Worm (Caenorhabditis elegans): ENCODE results near the gene C34D4.4.

The C34D4.4 gene

DNA sequence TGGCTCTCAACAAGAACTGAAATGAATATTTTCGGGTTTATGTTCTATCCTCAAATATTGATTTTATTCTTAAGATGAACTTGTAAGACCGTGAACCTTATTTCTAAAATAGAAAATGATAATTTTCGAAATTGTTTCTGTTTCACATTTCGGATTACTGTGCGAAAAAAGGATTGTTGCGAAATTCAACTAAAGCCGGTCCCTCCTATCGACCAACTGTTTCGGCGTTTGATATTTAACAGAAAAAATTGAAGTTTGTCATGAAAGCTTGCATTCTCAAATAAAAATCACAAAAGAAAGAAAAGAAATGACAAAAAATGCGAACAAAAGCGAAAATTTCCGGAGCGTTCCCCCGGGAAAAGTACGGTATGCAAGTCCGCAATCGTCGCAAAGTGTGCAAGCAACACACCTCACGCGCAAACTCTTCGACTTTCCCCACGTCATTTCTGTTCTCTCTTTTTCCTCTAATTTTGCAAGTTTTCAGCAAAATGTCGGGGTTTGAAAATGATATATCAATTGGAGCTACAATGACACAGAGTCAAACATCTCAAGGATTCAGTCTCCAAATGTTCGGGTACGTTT lies at the start of gene C34D4.4:
TSS of gene C34D4.4 (plus strand) at position 342 of the 582 bp plus-strand sequence.
- TF ChIP-seq unc-62 (GFP tag; optimal IDR thresholded peaks at IDR 0.05), result no peak

DNA sequence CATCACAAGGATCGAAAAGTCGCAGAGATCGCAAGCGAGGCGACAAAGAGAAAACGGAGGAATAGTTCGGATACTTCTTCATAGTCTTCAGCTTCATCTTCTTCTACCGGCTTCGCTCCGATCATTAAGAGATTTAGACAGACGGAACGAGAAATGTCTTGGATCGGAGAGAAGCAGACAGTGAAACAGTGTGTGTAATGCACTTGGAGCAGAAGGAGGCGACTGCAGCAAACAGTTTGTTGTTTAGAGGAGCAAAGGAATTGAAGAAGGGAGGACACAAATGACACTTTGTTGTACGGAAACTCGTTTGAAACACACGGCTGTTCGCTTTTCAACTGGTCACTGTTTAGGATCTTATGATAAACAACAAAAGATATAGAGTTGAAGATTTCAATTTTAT lies 49.8 kb upstream of the C34D4.4 start:
- TF ChIP-seq unc-62 (GFP tag; optimal IDR thresholded peaks at IDR 0.05), result no peak

DNA sequence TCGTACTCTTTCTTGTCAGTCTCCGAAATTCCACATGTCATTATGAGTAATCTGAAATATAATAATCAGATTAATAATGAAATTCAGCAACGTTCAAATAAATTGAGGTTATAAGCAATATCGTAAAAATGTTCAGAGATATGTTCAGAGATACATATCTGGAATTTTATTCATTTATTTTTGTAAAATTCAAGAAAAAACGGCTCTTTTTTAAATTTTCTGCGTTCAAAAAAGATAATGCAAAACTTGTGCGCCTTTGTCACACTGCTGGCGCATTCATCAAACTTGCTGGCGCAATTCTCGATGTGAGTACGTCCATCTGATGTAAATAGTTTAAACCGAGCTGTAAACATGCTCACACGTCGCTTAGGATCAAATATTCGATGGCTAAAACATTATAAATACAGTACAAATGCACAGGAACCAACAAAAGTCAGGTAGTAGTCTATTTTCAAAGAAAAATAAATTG lies 45.9 kb upstream of the C34D4.4 start, which contains the start of the genes rde-8 and ZC477.3:
TSS of gene rde-8 (minus strand) at position 51 of the 469 bp plus-strand sequence.
TSS of gene ZC477.3 (plus strand) at position 282 of the 469 bp plus-strand sequence.
- no peak for TF ChIP-seq unc-62 (GFP tag; optimal IDR thresholded peaks at IDR 0.05)

DNA sequence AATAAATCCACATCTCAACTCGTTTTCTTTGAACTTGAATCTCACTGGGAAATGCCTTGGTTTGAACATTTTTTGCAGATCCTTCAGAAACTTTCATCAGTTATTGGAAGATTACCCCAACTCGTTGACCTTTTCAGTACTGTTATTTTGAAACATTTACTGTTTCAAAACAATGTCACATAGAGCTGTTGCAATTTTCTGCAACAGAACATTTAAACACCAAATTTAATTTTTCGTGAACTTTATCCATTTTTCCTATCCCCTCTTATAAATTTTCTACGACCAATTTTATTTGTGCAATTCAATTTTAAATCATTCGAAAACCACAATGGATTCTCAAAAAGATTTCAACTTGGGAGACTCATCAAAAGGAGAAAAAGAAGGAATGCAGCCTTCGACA lies 41.3 kb upstream of the C34D4.4 start, which contains the start of gene ZC477.2:
TSS of gene ZC477.2 (plus strand) at position 301 of the 400 bp plus-strand sequence.
- no peak for TF ChIP-seq unc-62 (GFP tag; optimal IDR thresholded peaks at IDR 0.05)

DNA sequence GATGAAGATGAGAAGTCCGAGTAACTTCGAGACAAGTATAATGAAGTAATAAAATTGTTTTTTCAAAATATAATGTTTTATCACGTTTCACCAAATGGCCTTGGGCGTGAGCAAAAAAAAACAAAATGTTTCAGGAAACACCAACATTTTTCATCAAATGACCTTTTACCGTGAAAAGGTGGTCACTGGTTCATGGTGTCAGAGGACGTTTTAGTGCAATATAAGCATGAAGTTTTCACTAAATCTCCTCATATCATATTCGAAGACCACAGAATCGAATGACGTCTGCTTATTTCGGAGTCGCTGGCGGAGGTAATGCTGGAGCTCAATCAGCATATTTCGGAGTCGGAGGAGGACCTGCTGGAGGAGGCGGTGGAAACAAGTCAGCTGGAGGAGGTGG lies 37.8 kb upstream of the C34D4.4 start, which contains the start of the genes ZC477.7 and ssq-3:
TSS of gene ZC477.7 (minus strand) at position 101 of the 400 bp plus-strand sequence.
TSS of gene ssq-3 (plus strand) at position 251 of the 400 bp plus-strand sequence.
- no peak for TF ChIP-seq unc-62 (GFP tag; optimal IDR thresholded peaks at IDR 0.05)

DNA sequence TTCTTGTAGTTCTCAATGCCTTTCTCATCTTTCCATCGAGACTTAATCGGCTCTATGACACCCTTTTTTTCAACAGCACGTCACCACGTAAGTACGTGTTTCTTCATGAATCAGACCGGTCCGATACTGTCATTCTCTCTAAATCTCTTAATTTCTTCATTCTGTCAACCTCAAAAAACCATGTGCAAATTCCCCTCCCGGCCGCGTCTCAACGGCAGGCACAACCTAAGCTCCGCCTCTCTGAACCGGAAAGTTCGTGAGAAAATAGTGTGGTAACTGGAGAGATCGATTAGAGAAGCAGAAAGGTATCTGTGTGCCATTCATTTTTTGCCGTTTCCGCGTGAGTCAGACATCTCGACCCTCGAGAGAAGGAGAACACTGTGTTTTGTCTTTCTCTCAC lies 34.6 kb upstream of the C34D4.4 start, which contains the start of gene nas-8:
TSS of gene nas-8 (plus strand) at position 301 of the 400 bp plus-strand sequence.
- TF ChIP-seq unc-62 (GFP tag; optimal IDR thresholded peaks at IDR 0.05), result no peak

DNA sequence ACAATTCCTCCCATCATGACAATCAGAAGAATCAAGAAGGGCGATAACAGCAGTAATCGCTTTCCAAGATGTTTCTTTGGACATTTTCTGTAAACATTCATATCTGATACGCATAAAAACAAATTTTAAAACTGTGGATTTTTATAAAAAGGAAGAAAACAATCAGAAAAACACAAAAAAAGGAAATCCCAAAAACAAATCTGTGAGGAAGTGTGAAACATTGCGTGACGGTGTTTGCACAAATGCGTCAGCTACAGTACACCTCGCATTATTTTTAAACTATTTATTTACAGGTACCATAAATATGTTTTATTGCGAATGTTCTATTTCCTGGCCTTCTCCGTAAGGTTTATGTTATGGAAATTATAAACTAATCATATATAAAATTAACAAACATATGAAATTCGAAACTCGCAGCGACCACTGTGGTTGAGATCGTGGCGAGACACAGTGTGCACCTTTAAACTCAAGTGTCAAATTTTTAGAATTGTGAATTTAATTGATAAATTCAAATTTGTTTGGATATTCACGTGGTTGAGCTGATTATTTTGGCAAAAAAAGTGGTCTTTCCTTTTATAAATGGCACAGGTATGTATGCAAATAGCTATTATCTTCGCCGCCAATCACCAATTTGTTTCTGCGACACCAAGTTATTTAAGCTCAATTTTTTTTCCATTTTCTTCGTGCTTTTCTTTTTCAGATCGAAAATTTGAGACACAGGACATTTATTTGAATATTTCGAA lies 27.7 kb upstream of the C34D4.4 start, which contains the start of the genes C34D4.10 and str-48:
TSS of gene C34D4.10 (minus strand) at position 101 of the 743 bp plus-strand sequence.
TSS of gene str-48 (plus strand) at position 693 of the 743 bp plus-strand sequence.
- TF ChIP-seq unc-62 (GFP tag; optimal IDR thresholded peaks at IDR 0.05), result no peak

DNA sequence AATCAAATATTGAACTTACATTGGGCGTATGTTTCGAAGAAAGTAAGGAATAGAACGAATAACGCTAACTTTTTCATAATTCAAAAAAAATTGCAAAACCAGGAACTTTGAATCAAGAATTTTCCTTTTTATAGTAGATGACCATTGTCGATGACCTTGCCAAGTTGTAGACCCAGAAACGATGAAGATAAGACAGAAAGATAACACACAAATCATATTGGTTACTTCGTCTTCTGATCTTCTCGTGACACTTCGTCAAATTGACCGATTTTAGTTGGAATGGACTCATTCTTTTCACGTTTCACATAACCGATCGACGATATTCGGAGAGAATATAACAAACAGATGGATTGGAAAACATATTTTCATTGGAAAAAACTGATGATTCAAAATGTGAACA lies 17.4 kb upstream of the C34D4.4 start, which contains the start of gene grsp-3:
TSS of gene grsp-3 (minus strand) at position 149 of the 400 bp plus-strand sequence.
- TF ChIP-seq unc-62 (GFP tag; optimal IDR thresholded peaks at IDR 0.05), result no peak

DNA sequence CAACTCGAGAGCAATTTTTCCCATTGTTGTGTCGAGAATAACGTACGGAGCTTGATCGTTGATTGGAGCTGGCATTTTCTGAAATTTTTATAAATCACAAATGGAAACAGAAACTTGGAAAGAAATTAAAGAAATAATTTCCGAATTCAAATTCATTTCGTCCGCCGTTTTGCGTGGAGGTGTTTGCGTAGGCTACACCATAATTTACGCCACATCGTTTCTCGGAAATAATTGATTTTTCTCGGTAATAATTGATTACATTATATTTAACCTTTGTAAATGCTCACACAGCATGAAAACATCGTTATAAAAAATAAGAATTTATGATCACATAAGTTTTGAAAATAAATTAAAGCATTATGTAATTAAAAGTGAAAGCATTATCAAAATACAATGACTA lies 16.0 kb upstream of the C34D4.4 start, which contains the start of gene cyn-12:
TSS of gene cyn-12 (minus strand) at position 78 of the 400 bp plus-strand sequence.
- TF ChIP-seq unc-62 (GFP tag; optimal IDR thresholded peaks at IDR 0.05), result no peak

DNA sequence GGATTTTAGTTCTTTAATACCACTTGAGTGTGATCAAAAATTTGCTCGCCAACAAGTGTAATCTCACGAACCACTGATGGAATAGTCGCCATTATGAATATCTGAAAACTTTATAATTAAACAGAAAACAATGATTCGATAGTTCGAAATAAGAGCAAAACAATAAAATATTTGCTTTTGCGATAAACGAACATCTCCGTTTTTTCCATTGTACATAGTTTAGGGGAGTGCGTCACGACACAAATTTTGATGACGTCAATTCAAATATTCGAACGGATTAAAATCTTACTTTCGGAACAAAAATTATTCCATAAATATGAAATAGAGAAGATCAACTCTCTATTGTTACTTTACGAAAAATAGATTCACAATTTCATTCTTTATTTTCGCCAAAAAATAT lies 15.2 kb upstream of the C34D4.4 start, which contains the start of gene mutd-1:
TSS of gene mutd-1 (minus strand) at position 101 of the 400 bp plus-strand sequence.
- no peak for TF ChIP-seq unc-62 (GFP tag; optimal IDR thresholded peaks at IDR 0.05)

DNA sequence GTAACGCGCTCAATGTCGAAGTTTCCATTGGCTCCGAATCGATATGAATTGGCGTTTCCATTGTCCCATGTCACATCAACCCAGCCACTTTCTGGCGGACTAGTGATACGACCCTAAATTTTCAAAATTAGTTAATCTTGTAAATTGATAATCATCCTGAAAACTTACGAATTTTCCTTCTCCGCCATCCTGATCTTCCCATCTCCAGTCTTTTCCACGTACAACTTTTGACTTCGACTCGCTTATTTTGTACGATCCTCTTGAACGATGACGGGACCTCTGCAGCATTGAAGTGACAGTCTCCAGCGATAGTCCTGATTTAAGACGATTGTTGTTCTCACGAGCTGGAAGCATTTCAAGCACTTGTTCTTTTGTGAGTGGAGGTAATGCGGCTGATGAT lies 10.0 kb upstream of the C34D4.4 start:
- TF ChIP-seq unc-62 (GFP tag; optimal IDR thresholded peaks at IDR 0.05), result no peak

DNA sequence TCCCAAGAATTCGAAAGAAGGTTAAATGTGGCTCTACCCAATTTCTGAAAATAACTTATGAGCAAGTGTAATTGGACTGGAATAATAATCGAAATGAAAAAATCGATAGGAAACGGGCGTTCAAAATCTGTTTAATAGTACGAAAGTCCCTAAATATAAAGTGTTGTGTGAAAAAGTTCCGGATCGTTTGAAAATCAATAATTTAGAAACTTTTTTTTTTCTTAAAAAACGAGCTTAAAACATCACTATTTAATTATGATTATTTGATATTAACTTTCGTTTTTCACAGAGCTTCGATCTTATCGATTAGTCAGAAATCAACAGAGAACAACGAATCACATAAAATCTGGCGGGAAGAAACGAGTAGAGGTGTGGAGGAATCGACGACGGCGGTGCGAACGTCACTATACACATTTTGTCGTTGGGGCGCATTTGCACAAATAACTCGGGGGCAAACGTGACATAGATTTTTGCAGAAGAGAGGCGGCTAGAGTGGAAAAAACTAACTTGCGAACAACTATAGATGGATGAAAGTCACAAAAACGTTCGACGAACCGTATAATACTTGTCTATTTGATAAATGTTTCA lies 4.4 kb upstream of the C34D4.4 start, which contains the start of gene hecd-1:
TSS of gene hecd-1 (minus strand) at position 51 of the 588 bp plus-strand sequence.
- no peak for TF ChIP-seq unc-62 (GFP tag; optimal IDR thresholded peaks at IDR 0.05)

DNA sequence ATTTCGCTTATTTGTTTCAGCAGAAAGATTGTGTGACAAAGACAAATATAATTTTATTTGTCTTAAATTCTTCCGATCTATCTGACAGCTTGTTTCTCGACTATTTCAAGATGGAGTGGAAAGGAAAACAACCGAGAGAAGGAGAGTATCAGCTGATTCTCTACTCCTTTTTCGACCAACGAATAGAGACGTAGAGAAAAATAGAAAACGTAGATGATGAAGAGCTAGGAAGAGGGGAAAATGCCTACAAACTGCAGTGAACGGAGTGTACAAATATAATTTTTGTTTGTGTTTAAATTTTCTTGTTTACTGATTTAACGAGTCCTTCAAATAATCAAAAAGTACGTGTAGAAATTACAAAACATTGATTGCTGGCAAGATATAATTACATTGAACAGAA lies 1.4 kb upstream of the C34D4.4 start:
- no peak for TF ChIP-seq unc-62 (GFP tag; optimal IDR thresholded peaks at IDR 0.05)

DNA sequence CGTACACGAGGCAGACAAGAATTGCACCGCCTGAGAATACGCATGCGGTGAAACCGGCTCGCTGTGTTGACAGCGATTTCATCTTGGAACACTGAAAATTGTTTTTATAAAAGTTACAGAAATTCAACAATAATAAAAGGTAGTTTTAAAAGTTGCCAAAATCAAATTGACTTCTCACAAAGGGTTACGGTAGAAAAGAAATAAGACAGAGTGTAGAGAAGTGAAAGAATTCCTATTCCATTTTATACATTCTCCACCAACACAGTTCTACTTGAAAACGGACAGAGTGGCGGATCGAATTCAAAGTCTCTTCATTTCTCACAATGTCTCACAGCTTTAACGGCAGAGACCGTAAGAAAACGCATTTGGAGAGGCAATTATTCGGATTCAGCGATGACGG lies 3.2 kb downstream of the C34D4.4 start, which contains the start of gene col-113:
TSS of gene col-113 (minus strand) at position 101 of the 400 bp plus-strand sequence.
- TF ChIP-seq unc-62 (GFP tag; optimal IDR thresholded peaks at IDR 0.05), result no peak

DNA sequence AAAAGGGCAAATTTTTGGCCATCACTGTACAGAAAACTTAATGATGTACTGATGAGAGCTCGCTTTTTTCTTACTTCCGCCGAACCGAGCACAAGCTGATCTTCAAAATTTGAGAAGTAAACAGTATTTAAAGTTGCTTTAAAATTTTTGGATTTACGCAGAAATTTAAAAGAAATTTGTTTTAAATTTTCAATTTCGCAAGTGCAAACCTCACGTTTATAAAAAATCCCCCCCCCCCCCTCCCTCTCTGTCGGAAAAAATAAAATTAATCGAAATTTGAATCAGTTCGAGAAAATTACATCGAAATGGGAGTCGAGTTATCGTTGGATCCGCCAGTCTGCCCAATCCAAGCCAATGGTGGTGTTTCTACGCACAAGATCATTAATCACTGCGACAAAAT lies 4.2 kb downstream of the C34D4.4 start, which contains the start of gene C34D4.3:
TSS of gene C34D4.3 (plus strand) at position 301 of the 400 bp plus-strand sequence.
- TF ChIP-seq unc-62 (GFP tag; optimal IDR thresholded peaks at IDR 0.05), result no peak

All from whole organism, dauer.